ENCODE assay signal across 6 worm cellular contexts in the genomic region with DNA sequence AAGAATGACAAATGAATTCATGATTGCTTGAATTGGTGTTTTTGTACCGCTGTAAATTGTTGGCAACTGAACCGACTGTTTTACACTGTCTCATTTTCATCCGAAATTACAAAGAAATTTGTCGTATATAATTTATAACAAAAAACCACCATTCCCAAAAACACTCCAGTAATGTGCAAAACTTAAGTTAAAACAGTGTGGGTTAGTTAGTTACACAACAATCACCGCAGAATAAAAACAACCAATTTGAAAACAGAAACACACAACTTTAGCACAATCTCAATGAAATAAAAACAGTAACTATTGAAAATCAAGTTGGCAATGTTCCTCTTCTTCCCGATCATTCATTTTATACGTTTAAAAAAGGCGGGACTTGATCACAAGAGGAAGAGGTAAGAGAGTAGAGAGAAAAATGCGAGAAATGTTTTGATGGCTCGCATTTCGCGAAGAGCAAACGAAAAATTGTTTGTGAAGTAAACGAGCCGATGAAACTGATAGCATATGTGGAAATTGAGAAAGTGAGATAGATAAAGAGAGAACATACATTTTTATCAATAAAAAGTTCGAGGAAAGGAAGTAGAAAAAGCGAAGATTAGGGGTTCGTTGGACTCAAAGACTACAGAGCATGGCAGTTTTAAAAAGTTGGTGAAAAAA.
A peak's percentile ranks its signal among the peaks of the same experiment; 100 is the strongest.
TF ChIP-seq lines count a peak whose summit lies in the region.

A gene (minus strand): TSS at position 51 of the 654 bp plus-strand sequence.

TF ChIP-seq in whole organism, L1 larva, 84 proteins besides CTCF, POLR2A, EP300 and RAD21 (continues in another document):
- TF ChIP-seq jun-1 (tag; optimal IDR thresholded peaks at IDR 0.05; lab: Kevin White, UChicago) (peak; percentile 43), nhr-12 (tag; optimal IDR thresholded peaks at IDR 0.05; lab: Kevin White, UChicago) (no peak), hlh-17 (GFP tag; optimal IDR thresholded peaks at IDR 0.05; lab: Kevin White, UChicago; ENCODE audit: borderline replicate concordance) (no peak), elt-2 (tag; optimal IDR thresholded peaks at IDR 0.05; lab: Kevin White, UChicago) (peak; percentile 85), ces-1 (GFP tag; optimal IDR thresholded peaks at IDR 0.05; lab: Kevin White, UChicago) (no peak), snu-23 (GFP tag; optimal IDR thresholded peaks at IDR 0.05; lab: Kevin White, UChicago) (peak; percentile 0), efl-1 (optimal IDR thresholded peaks at IDR 0.05; lab: Kevin White, UChicago) (no peak), efl-1 (GFP tag; optimal IDR thresholded peaks at IDR 0.05 in 1 of 2; lab: Kevin White, UChicago) (peak in 1 of 2 experiments; percentile 93), vab-15 (tag; optimal IDR thresholded peaks at IDR 0.05; lab: Kevin White, UChicago) (no peak), xbp-1 (tag; optimal IDR thresholded peaks at IDR 0.05; lab: Kevin White, UChicago) (no peak), ama-1 (optimal IDR thresholded peaks at IDR 0.05; lab: Kevin White, UChicago) (no peak), pag-3 (tag; optimal IDR thresholded peaks at IDR 0.05; lab: Kevin White, UChicago; ENCODE audit: borderline replicate concordance, insufficient read depth) (no peak), lsy-2 (tag; optimal IDR thresholded peaks at IDR 0.05; lab: Kevin White, UChicago) (peak in 1 of 2 experiments; percentile 43)

TF ChIP-seq in whole organism, L2 larva, 48 proteins besides CTCF, POLR2A, EP300 and RAD21 (continues in another document):
- TF ChIP-seq aly-2 (tag; optimal IDR thresholded peaks at IDR 0.05; lab: Kevin White, UChicago) (no peak), ZK546.5 (tag; optimal IDR thresholded peaks at IDR 0.05; lab: Kevin White, UChicago) (no peak), mab-5 (tag; optimal IDR thresholded peaks at IDR 0.05; lab: Kevin White, UChicago) (no peak), nhr-23 (tag; optimal IDR thresholded peaks at IDR 0.05; lab: Kevin White, UChicago) (no peak), ama-1 (optimal IDR thresholded peaks at IDR 0.05; lab: Kevin White, UChicago) (peak; percentile 78), zag-1 (tag; optimal IDR thresholded peaks at IDR 0.05; lab: Kevin White, UChicago) (no peak), elt-3 (tag; optimal IDR thresholded peaks at IDR 0.05; lab: Kevin White, UChicago) (no peak), F13H6.1 (tag; optimal IDR thresholded peaks at IDR 0.05; lab: Kevin White, UChicago) (peak; percentile 59), unc-62 (GFP tag; optimal IDR thresholded peaks at IDR 0.05; lab: Kevin White, UChicago) (no peak), snpc-4 (tag; optimal IDR thresholded peaks at IDR 0.05; lab: Kevin White, UChicago) (no peak), Y55F3AM.14 (GFP tag; optimal IDR thresholded peaks at IDR 0.05; lab: Kevin White, UChicago) (no peak), elt-1 (tag; optimal IDR thresholded peaks at IDR 0.05; lab: Kevin White, UChicago) (no peak), gmeb-1 (tag; optimal IDR thresholded peaks at IDR 0.05; lab: Kevin White, UChicago) (peak; percentile 6), nhr-12 (tag; optimal IDR thresholded peaks at IDR 0.05; lab: Kevin White, UChicago) (no peak), mbf-1 (tag; optimal IDR thresholded peaks at IDR 0.05; lab: Kevin White, UChicago) (no peak)

TF ChIP-seq in whole organism, L3 larva, 47 proteins besides CTCF, POLR2A, EP300 and RAD21 (continues in another document):
- no peak for TF ChIP-seq hmg-11 (tag; optimal IDR thresholded peaks at IDR 0.05; lab: Kevin White, UChicago)
- TF ChIP-seq nhr-43 (tag; optimal IDR thresholded peaks at IDR 0.05; lab: Kevin White, UChicago; ENCODE audit: poor library complexity, severe bottlenecking), result no peak
- TF ChIP-seq nfya-1 (tag; optimal IDR thresholded peaks at IDR 0.05; lab: Kevin White, UChicago; ENCODE audit: insufficient read depth), result peak; percentile 1
- peak; percentile 87 for TF ChIP-seq pha-4 (tag; optimal IDR thresholded peaks at IDR 0.05; lab: Kevin White, UChicago)
- peak; percentile 17 for TF ChIP-seq jun-1 (tag; optimal IDR thresholded peaks at IDR 0.05; lab: Kevin White, UChicago)
- no peak for TF ChIP-seq lin-39 (tag; optimal IDR thresholded peaks at IDR 0.05; lab: Kevin White, UChicago)
- no peak for TF ChIP-seq eor-1 (tag; optimal IDR thresholded peaks at IDR 0.05; lab: Kevin White, UChicago)
- no peak for TF ChIP-seq sea-2 (GFP tag; optimal IDR thresholded peaks at IDR 0.05; lab: Kevin White, UChicago)
- no peak for TF ChIP-seq tbx-2 (tag; optimal IDR thresholded peaks at IDR 0.05; lab: Kevin White, UChicago)
- TF ChIP-seq R02D3.7 (tag; optimal IDR thresholded peaks at IDR 0.05; lab: Kevin White, UChicago), result no peak
- TF ChIP-seq fkh-10 (GFP tag; optimal IDR thresholded peaks at IDR 0.05; lab: Kevin White, UChicago), result no peak
- TF ChIP-seq nhr-11 (tag; optimal IDR thresholded peaks at IDR 0.05; lab: Kevin White, UChicago), result no peak
- TF ChIP-seq nhr-76 (tag; optimal IDR thresholded peaks at IDR 0.05; lab: Kevin White, UChicago), result no peak
- TF ChIP-seq ztf-11 (tag; optimal IDR thresholded peaks at IDR 0.05; lab: Kevin White, UChicago), result no peak
- no peak for TF ChIP-seq aly-2 (tag; optimal IDR thresholded peaks at IDR 0.05; lab: Kevin White, UChicago)

TF ChIP-seq in whole organism, L4 larva, 104 proteins besides CTCF, POLR2A, EP300 and RAD21 (continues in another document):
- no peak for TF ChIP-seq F10B5.3 (tag; optimal IDR thresholded peaks at IDR 0.05; lab: Kevin White, UChicago)
- TF ChIP-seq mdl-1 (tag; optimal IDR thresholded peaks at IDR 0.05; lab: Kevin White, UChicago), result peak in 1 of 2 experiments; percentile 11
- no peak for TF ChIP-seq spr-3 (GFP tag; optimal IDR thresholded peaks at IDR 0.05; lab: Kevin White, UChicago)
- no peak for TF ChIP-seq zip-2 (tag; optimal IDR thresholded peaks at IDR 0.05; lab: Kevin White, UChicago)
- TF ChIP-seq mep-1 (tag; optimal IDR thresholded peaks at IDR 0.05; lab: Kevin White, UChicago), result peak; percentile 26
- TF ChIP-seq T20F7.1 (GFP tag; optimal IDR thresholded peaks at IDR 0.05; lab: Kevin White, UChicago), result peak; percentile 11
- TF ChIP-seq nhr-28 (tag; optimal IDR thresholded peaks at IDR 0.05; lab: Kevin White, UChicago), result peak; percentile 64
- no peak for TF ChIP-seq sdz-12 (GFP tag; optimal IDR thresholded peaks at IDR 0.05; lab: Kevin White, UChicago)
- peak; percentile 36; the same call in 1 of the 2 replicates for TF ChIP-seq nhr-42 (GFP tag; IDR thresholded peaks at IDR 0.05; lab: Robert Waterston, UW)
- no peak for TF ChIP-seq F49E8.2 (tag; optimal IDR thresholded peaks at IDR 0.05; lab: Kevin White, UChicago; ENCODE audit: borderline replicate concordance)
- TF ChIP-seq lin-29 (GFP tag; IDR thresholded peaks at IDR 0.05; lab: Robert Waterston, UW), result no peak
- peak in 1 of 2 experiments; percentile 46 for TF ChIP-seq lsy-2 (tag; optimal IDR thresholded peaks at IDR 0.05; lab: Kevin White, UChicago)
- TF ChIP-seq duxl-1 (tag; optimal IDR thresholded peaks at IDR 0.05; lab: Kevin White, UChicago; ENCODE audit: poor library complexity), result no peak
- TF ChIP-seq nhr-6 (tag; optimal IDR thresholded peaks at IDR 0.05; lab: Kevin White, UChicago), result peak; percentile 42

TF ChIP-seq in whole organism, late embryonic, 69 proteins besides CTCF, POLR2A, EP300 and RAD21:
- TF ChIP-seq unc-3 (GFP tag; conservative IDR thresholded peaks at IDR 0.05; lab: Robert Waterston, UW) (no peak), unc-3 (tag; optimal IDR thresholded peaks at IDR 0.05; lab: Kevin White, UChicago) (no peak), nfya-1 (tag; optimal IDR thresholded peaks at IDR 0.05; lab: Kevin White, UChicago) (no peak), ceh-2 (tag; optimal IDR thresholded peaks at IDR 0.05; lab: Kevin White, UChicago) (no peak), ceh-34 (tag; optimal IDR thresholded peaks at IDR 0.05; lab: Kevin White, UChicago) (no peak), tbx-2 (tag; optimal IDR thresholded peaks at IDR 0.05; lab: Kevin White, UChicago) (no peak), elt-2 (tag; optimal IDR thresholded peaks at IDR 0.05; lab: Kevin White, UChicago) (peak; percentile 5)
TF ChIP-seq in whole organism, late embryonic: peak in this region for 1.

TF ChIP-seq in whole organism, young adult, 124 proteins besides CTCF, POLR2A, EP300 and RAD21:
- TF ChIP-seq nhr-80 (tag; optimal IDR thresholded peaks at IDR 0.05; lab: Kevin White, UChicago), result peak; percentile 84
- TF ChIP-seq snpc-1.1 (tag; optimal IDR thresholded peaks at IDR 0.05; lab: Kevin White, UChicago; ENCODE audit: insufficient read depth), result no peak
- no peak for TF ChIP-seq hsf-1 (GFP tag; IDR thresholded peaks at IDR 0.05; lab: Robert Waterston, UW)
- TF ChIP-seq ama-1 (optimal IDR thresholded peaks at IDR 0.05; lab: Kevin White, UChicago), result peak; percentile 68
- TF ChIP-seq ama-1 (GFP tag; optimal IDR thresholded peaks at IDR 0.05; lab: Kevin White, UChicago), result no peak
- no peak for TF ChIP-seq zfh-2 (GFP tag; conservative IDR thresholded peaks at IDR 0.05; lab: Robert Waterston, UW)
- TF ChIP-seq hrde-1 (tag; optimal IDR thresholded peaks at IDR 0.05; lab: Kevin White, UChicago; ENCODE audit: borderline replicate concordance), result no peak
- no peak for TF ChIP-seq bed-2 (GFP tag; IDR thresholded peaks at IDR 0.05; lab: Robert Waterston, UW)
- no peak for TF ChIP-seq ekl-4 (GFP tag; IDR thresholded peaks at IDR 0.05; lab: Robert Waterston, UW)
- TF ChIP-seq ztf-3 (GFP tag; optimal IDR thresholded peaks at IDR 0.05; lab: Kevin White, UChicago), result no peak
- peak; percentile 30; the same call in 1 of the 2 replicates for TF ChIP-seq nfyb-1 (GFP tag; IDR thresholded peaks at IDR 0.05; lab: Robert Waterston, UW)
- TF ChIP-seq B0019.2 (GFP tag; conservative IDR thresholded peaks at IDR 0.05; lab: Robert Waterston, UW), result no peak
- TF ChIP-seq ceh-40 (GFP tag; IDR thresholded peaks at IDR 0.05; lab: Robert Waterston, UW), result no peak
- peak; percentile 23 for TF ChIP-seq atf-7 (tag; optimal IDR thresholded peaks at IDR 0.05; lab: Kevin White, UChicago)
- 0 out of 2 replicates have a peak, but pooled peaks have one; percentile 13 for TF ChIP-seq dox-1 (GFP tag; IDR thresholded peaks at IDR 0.05; lab: Robert Waterston, UW)
TF ChIP-seq in whole organism, young adult: peak in this region for 5.
